Worm (Caenorhabditis elegans) whole organism, L4 larva: ENCODE measurements around the gene lido-2.

Experiments used
- D1046.2 ChIP-seq: fragments of 200-800 bp; sonication (Bioruptor generic); IDR thresholded peaks from 2 replicates; pipeline ENCODE4 v1.3.6; 2022; ENCODE audit warnings: missing genetic modification characterization, missing compliant biosample characterization
- F10B5.3 ChIP-seq: sonication (generic microtip); optimal IDR thresholded peaks from 2 replicates; lab custom pipeline; 2016; ENCODE audit warnings: mild to moderate bottlenecking, missing genetic modification characterization, missing compliant biosample characterization
- R02D3.7 ChIP-seq: fragments of 150-350 bp; sonication (generic microtip); optimal IDR thresholded peaks from 3 replicates; lab custom pipeline; 2014; ENCODE audit warnings: missing biosample characterization, missing genetic modification characterization
- T20F7.1 ChIP-seq: fragments of 200-800 bp; sonication (Bioruptor generic); optimal IDR thresholded peaks from 2 replicates; lab custom pipeline; 2018; ENCODE audit warnings: mild to moderate bottlenecking, missing genetic modification characterization, missing compliant biosample characterization
- Y105C5A.15 ChIP-seq: fragments of 200-800 bp; sonication (Bioruptor generic); IDR thresholded peaks from 2 replicates; pipeline ENCODE4 v1.3.6; 2022; ENCODE audit warnings: missing genetic modification characterization, missing compliant biosample characterization
- Y48G9A.11 ChIP-seq: fragments of 200-800 bp; sonication (Bioruptor generic); IDR thresholded peaks from 2 replicates; pipeline ENCODE4 v1.3.6; 2022; ENCODE audit warnings: missing genetic modification reagents, missing genetic modification characterization, missing compliant biosample characterization
- Y75B8A.6 ChIP-seq: fragments of 200-800 bp; sonication (Bioruptor generic); IDR thresholded peaks from 2 replicates; pipeline ENCODE4 v1.3.6; 2022; ENCODE audit warnings: missing genetic modification reagents, missing genetic modification characterization, missing compliant biosample characterization
- ZK546.5 ChIP-seq, 2 experiments: sonication (generic microtip); optimal IDR thresholded peaks; 2 replicates each; lab custom pipeline; 2017; ENCODE audit warnings: missing biosample characterization in 2 of 2, missing genetic modification characterization in 2 of 2
- aha-1 ChIP-seq: fragments of 150-350 bp; peaks from one replicate; lab custom pipeline; 2014; ENCODE audit warnings: missing biosample characterization, missing genetic modification characterization
- ceh-20 ChIP-seq: fragments of 200-800 bp; sonication (Bioruptor generic); IDR thresholded peaks from 2 replicates; pipeline ENCODE4 v1.3.6; 2022; ENCODE audit warnings: missing genetic modification reagents, missing genetic modification characterization, missing compliant biosample characterization
- ceh-28 ChIP-seq: fragments of 150-350 bp; optimal IDR thresholded peaks from 2 replicates; lab custom pipeline; 2014; ENCODE audit warnings: missing biosample characterization, missing genetic modification reagents, missing genetic modification characterization
- ceh-32 ChIP-seq: sonication (generic microtip); optimal IDR thresholded peaks from 2 replicates; lab custom pipeline; 2016; ENCODE audit warnings: mild to moderate bottlenecking, missing genetic modification characterization, missing compliant biosample characterization; ENCODE audit not compliant: poor library complexity
- ceh-44 ChIP-seq: fragments of 200-800 bp; sonication (Bioruptor generic); IDR thresholded peaks from 2 replicates; pipeline ENCODE4 v1.3.6; 2022; ENCODE audit warnings: missing genetic modification reagents, missing genetic modification characterization, missing compliant biosample characterization
- ceh-62 ChIP-seq: sonication (generic microtip); optimal IDR thresholded peaks from 2 replicates; lab custom pipeline; 2017; ENCODE audit warnings: missing biosample characterization, missing genetic modification characterization
- ces-1 ChIP-seq: fragments of 150-350 bp; sonication (generic microtip); optimal IDR thresholded peaks from 4 replicates; lab custom pipeline; 2014; ENCODE audit warnings: missing biosample characterization, missing genetic modification reagents, missing genetic modification characterization
- cey-2 ChIP-seq: sonication (generic microtip); optimal IDR thresholded peaks from 3 replicates; lab custom pipeline; 2017; ENCODE audit warnings: missing genetic modification characterization, mild to moderate bottlenecking, missing compliant biosample characterization, antibody characterized with exemption, borderline replicate concordance; ENCODE audit not compliant: insufficient read depth
- ctbp-1 ChIP-seq: fragments of 200-800 bp; sonication (Bioruptor generic); IDR thresholded peaks from 2 replicates; pipeline ENCODE4 v1.3.6; 2022; ENCODE audit warnings: missing genetic modification reagents, missing genetic modification characterization, missing compliant biosample characterization
- daf-12 ChIP-seq: fragments of 150-350 bp; optimal IDR thresholded peaks from 2 replicates; lab custom pipeline; 2014; ENCODE audit warnings: missing biosample characterization, missing genetic modification reagents, missing genetic modification characterization
- daf-8 ChIP-seq: fragments of 200-800 bp; sonication (Bioruptor generic); IDR thresholded peaks from 2 replicates; pipeline ENCODE4 v1.3.6; 2022; ENCODE audit warnings: missing genetic modification characterization, missing compliant biosample characterization
- dmd-6 ChIP-seq: fragments of 200-800 bp; sonication (Bioruptor generic); IDR thresholded peaks from 2 replicates; pipeline ENCODE4 v1.3.6; 2022; ENCODE audit warnings: missing genetic modification reagents, missing genetic modification characterization, missing compliant biosample characterization
- dmd-8 ChIP-seq: fragments of 200-800 bp; sonication (Bioruptor generic); IDR thresholded peaks from 2 replicates; pipeline ENCODE4 v1.3.6; 2022; ENCODE audit warnings: missing genetic modification characterization, missing compliant biosample characterization
- egl-43 ChIP-seq: fragments of 200-800 bp; sonication (Bioruptor generic); IDR thresholded peaks from 2 replicates; pipeline ENCODE4 v1.3.6; 2022; ENCODE audit warnings: missing genetic modification reagents, missing genetic modification characterization, missing compliant biosample characterization
- fkh-10 ChIP-seq: fragments of 150-350 bp; optimal IDR thresholded peaks from 2 replicates; lab custom pipeline; 2014; ENCODE audit warnings: missing biosample characterization, missing genetic modification reagents, missing genetic modification characterization
- fos-1 ChIP-seq: fragments of 150-350 bp; optimal IDR thresholded peaks from 2 replicates; lab custom pipeline; 2014; ENCODE audit warnings: missing biosample characterization, missing genetic modification characterization
- gei-8 ChIP-seq: fragments of 200-800 bp; sonication (Bioruptor generic); optimal IDR thresholded peaks from 2 replicates; lab custom pipeline; 2018; ENCODE audit warnings: mild to moderate bottlenecking, missing genetic modification characterization, missing compliant biosample characterization
- jun-1 ChIP-seq: fragments of 150-350 bp; optimal IDR thresholded peaks from 2 replicates; lab custom pipeline; 2014; ENCODE audit warnings: missing biosample characterization, missing genetic modification reagents, missing genetic modification characterization
- lin-13 ChIP-seq: fragments of 150-350 bp; optimal IDR thresholded peaks from 2 replicates; lab custom pipeline; 2014; ENCODE audit warnings: missing biosample characterization, missing genetic modification reagents, missing genetic modification characterization
- lin-15B ChIP-seq: fragments of 150-350 bp; sonication (generic microtip); optimal IDR thresholded peaks from 3 replicates; lab custom pipeline; 2014; ENCODE audit warnings: missing biosample characterization, missing genetic modification characterization
- lin-38 ChIP-seq: fragments of 200-800 bp; sonication (Bioruptor generic); IDR thresholded peaks from 2 replicates; pipeline ENCODE4 v1.3.6; 2022; ENCODE audit warnings: missing genetic modification reagents, missing genetic modification characterization, missing compliant biosample characterization
- lin-39 ChIP-seq: fragments of 150-350 bp; optimal IDR thresholded peaks from 2 replicates; lab custom pipeline; 2014; ENCODE audit warnings: missing biosample characterization, missing genetic modification reagents, missing genetic modification characterization
- mdl-1 ChIP-seq, 2 experiments: fragments of 150-350 bp in 1 of 2; sonication (generic microtip) in 1 of 2; optimal IDR thresholded peaks; 2 replicates each; lab custom pipeline; 2014 to 2017; ENCODE audit warnings: missing biosample characterization in 2 of 2, missing genetic modification characterization in 2 of 2
- mdt-29 ChIP-seq: fragments of 200-800 bp; sonication (Bioruptor generic); IDR thresholded peaks from 2 replicates; pipeline ENCODE4 v1.3.6; 2022; ENCODE audit warnings: missing genetic modification reagents, missing genetic modification characterization, missing compliant biosample characterization
- mep-1 ChIP-seq: fragments of 150-350 bp; sonication (generic microtip); optimal IDR thresholded peaks from 3 replicates; lab custom pipeline; 2014; ENCODE audit warnings: missing biosample characterization, missing genetic modification characterization
- mxl-3 ChIP-seq: fragments of 200-800 bp; sonication (Bioruptor generic); optimal IDR thresholded peaks from 2 replicates; lab custom pipeline; 2018; ENCODE audit warnings: mild to moderate bottlenecking, missing genetic modification characterization, missing compliant biosample characterization
- nhr-11 ChIP-seq: fragments of 150-350 bp; optimal IDR thresholded peaks from 2 replicates; lab custom pipeline; 2014; ENCODE audit warnings: missing biosample characterization, missing genetic modification characterization
- nhr-111 ChIP-seq: fragments of 200-800 bp; sonication (Bioruptor generic); optimal IDR thresholded peaks from 2 replicates; lab custom pipeline; 2018; ENCODE audit warnings: mild to moderate bottlenecking, missing genetic modification characterization, missing compliant biosample characterization
- nhr-237 ChIP-seq: sonication (generic microtip); optimal IDR thresholded peaks from 2 replicates; lab custom pipeline; 2017; ENCODE audit warnings: missing biosample characterization, missing genetic modification characterization
- nhr-28 ChIP-seq: fragments of 150-350 bp; optimal IDR thresholded peaks from 2 replicates; lab custom pipeline; 2014; ENCODE audit warnings: missing biosample characterization, missing genetic modification characterization
- nhr-6 ChIP-seq: fragments of 150-350 bp; optimal IDR thresholded peaks from 2 replicates; lab custom pipeline; 2014; ENCODE audit warnings: missing biosample characterization, missing genetic modification characterization
- nhr-76 ChIP-seq: fragments of 150-350 bp; optimal IDR thresholded peaks from 2 replicates; lab custom pipeline; 2014; ENCODE audit warnings: missing biosample characterization, missing genetic modification characterization
- nhr-77 ChIP-seq: fragments of 150-350 bp; optimal IDR thresholded peaks from 2 replicates; lab custom pipeline; 2014; ENCODE audit warnings: missing biosample characterization, missing genetic modification characterization
- pqm-1 ChIP-seq: sonication (generic microtip); optimal IDR thresholded peaks from 2 replicates; lab custom pipeline; 2017; ENCODE audit warnings: missing biosample characterization, missing genetic modification characterization
- rbr-2 ChIP-seq: sonication (generic microtip); optimal IDR thresholded peaks from 2 replicates; lab custom pipeline; 2016; ENCODE audit warnings: missing genotype, missing genetic modification characterization, missing compliant biosample characterization
- sdz-12 ChIP-seq: fragments of 200-800 bp; sonication (Bioruptor generic); optimal IDR thresholded peaks from 2 replicates; lab custom pipeline; 2018; ENCODE audit warnings: mild to moderate bottlenecking, missing genetic modification characterization, missing compliant biosample characterization
- set-16 ChIP-seq: fragments of 200-800 bp; sonication (Bioruptor generic); IDR thresholded peaks from 2 replicates; pipeline ENCODE4 v1.3.6; 2022; ENCODE audit warnings: missing genetic modification reagents, missing genetic modification characterization, missing compliant biosample characterization
- spr-1 ChIP-seq: sonication (generic microtip); optimal IDR thresholded peaks from 2 replicates; lab custom pipeline; 2016; ENCODE audit warnings: mild to moderate bottlenecking, missing genetic modification characterization, missing compliant biosample characterization
- tra-1 ChIP-seq: fragments of 200-800 bp; sonication (Bioruptor generic); IDR thresholded peaks from 2 replicates; pipeline ENCODE4 v1.3.6; 2022; ENCODE audit warnings: missing genetic modification reagents, missing genetic modification characterization, missing compliant biosample characterization
- unc-39 ChIP-seq: sonication (generic microtip); optimal IDR thresholded peaks from 2 replicates; lab custom pipeline; 2017; ENCODE audit warnings: missing biosample characterization, missing genetic modification characterization
- zag-1 ChIP-seq: fragments of 150-350 bp; optimal IDR thresholded peaks from 2 replicates; lab custom pipeline; 2014; ENCODE audit warnings: missing biosample characterization, missing genetic modification characterization
- zip-11 ChIP-seq: fragments of 200-800 bp; sonication (Bioruptor generic); IDR thresholded peaks from 2 replicates; pipeline ENCODE4 v1.3.6; 2022; ENCODE audit warnings: missing genetic modification characterization, missing compliant biosample characterization
- zip-2 ChIP-seq: fragments of 150-350 bp; optimal IDR thresholded peaks from 2 replicates; lab custom pipeline; 2014; ENCODE audit warnings: missing biosample characterization, missing genetic modification characterization

The lido-2 gene

DNA sequence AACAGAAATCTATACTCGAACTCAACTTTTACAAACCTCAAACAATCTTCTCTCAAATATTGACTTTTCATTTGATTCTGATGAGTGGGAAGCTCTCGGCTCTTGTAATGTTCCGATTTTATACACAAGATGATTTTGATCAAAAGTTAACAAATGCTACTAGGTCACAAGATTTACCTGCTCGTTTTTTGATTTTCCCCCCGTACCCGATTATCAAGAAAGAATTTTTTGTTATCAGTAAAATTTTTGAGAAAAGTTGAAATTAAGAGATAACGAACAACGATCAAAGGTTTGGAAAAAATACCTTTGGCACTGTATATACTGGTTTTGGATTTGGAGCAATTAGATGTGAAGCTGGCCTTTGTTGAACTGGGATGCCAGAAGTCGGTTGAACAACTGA lies 35.7 kb downstream of the lido-2 start (continued):
- no peak for TF ChIP-seq nhr-11 (tag; lab: Kevin White, UChicago)
- no peak for TF ChIP-seq sdz-12
- no peak for TF ChIP-seq set-16 (GFP tag; lab: Robert Waterston, UW)
- no peak for TF ChIP-seq daf-8
- peak; percentile 43 for TF ChIP-seq pqm-1 (tag; lab: Kevin White, UChicago)
- TF ChIP-seq mdl-1 (tag; optimal IDR thresholded peaks at IDR 0.05; lab: Kevin White, UChicago) = peak in 1 of 2 experiments; percentile 1
- peak; percentile 64 for TF ChIP-seq dmd-6
- no peak for TF ChIP-seq unc-39 (tag; lab: Kevin White, UChicago)
- no peak for TF ChIP-seq jun-1
- TF ChIP-seq egl-43 (GFP tag; lab: Robert Waterston, UW) = no peak
- no peak for TF ChIP-seq T20F7.1 (GFP tag; lab: Kevin White, UChicago)
- TF ChIP-seq nhr-237 (tag; lab: Kevin White, UChicago) = no peak
- TF ChIP-seq gei-8 (GFP tag; lab: Kevin White, UChicago) = no peak
- no peak for TF ChIP-seq nhr-76 (tag; lab: Kevin White, UChicago)

DNA sequence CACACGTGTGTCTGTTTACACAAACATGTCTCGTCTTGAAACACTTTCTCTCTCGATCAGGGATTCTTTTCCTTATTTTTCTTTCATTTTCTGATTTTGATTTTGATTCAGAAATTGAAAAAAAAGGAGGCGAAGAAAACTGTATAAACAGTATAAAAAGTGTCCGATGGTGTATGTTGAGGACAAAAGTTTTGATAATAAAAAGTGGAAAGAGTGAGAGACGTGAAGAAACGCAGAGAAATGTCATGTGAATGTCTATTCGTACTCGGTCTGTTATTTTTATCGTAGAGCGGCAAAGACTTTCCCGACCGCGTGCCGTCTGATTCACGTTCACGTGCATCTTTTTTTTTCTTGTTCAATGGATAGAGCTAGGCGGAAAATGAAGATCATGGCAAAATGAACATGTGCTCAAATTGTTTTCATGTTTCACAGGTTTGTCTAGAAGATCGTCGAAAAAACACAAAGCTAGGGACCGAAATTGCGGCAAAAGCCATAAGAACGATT lies 36.8 kb downstream of the lido-2 start:
- TF ChIP-seq fkh-10 (GFP tag; lab: Kevin White, UChicago) (no peak), Y75B8A.6 (no peak), aha-1 (tag; lab: Kevin White, UChicago) (peak; percentile 57), zip-2 (no peak), T20F7.1 (GFP tag; lab: Kevin White, UChicago) (peak; percentile 71), nhr-6 (tag; lab: Kevin White, UChicago) (no peak), fos-1 (tag; lab: Kevin White, UChicago) (peak; percentile 2), ceh-28 (tag; lab: Kevin White, UChicago) (no peak), nhr-77 (tag; lab: Kevin White, UChicago) (peak; percentile 75), Y48G9A.11 (GFP tag; lab: Robert Waterston, UW) (no peak), F10B5.3 (no peak), mep-1 (peak; percentile 58), ceh-20 (GFP tag; lab: Robert Waterston, UW) (peak; percentile 35; the same call in 1 of the 2 replicates), nhr-111 (GFP tag; lab: Kevin White, UChicago) (no peak), mxl-3 (peak; percentile 88), lin-38 (GFP tag; lab: Robert Waterston, UW) (no peak), lin-13 (peak; percentile 21), nhr-237 (tag; lab: Kevin White, UChicago) (no peak), ces-1 (GFP tag; lab: Kevin White, UChicago) (no peak), ZK546.5 (tag; optimal IDR thresholded peaks at IDR 0.05; lab: Kevin White, UChicago) (no peak), spr-1 (no peak), zag-1 (no peak), daf-12 (no peak), mdt-29 (GFP tag; lab: Robert Waterston, UW) (peak; percentile 75), nhr-28 (tag; lab: Kevin White, UChicago) (peak; percentile 92), Y105C5A.15 (GFP tag; lab: Robert Waterston, UW) (no peak), ceh-44 (GFP tag; lab: Robert Waterston, UW) (no peak), nhr-11 (tag; lab: Kevin White, UChicago) (peak; percentile 78), ceh-32 (tag; lab: Kevin White, UChicago) (no peak), ctbp-1 (GFP tag; lab: Robert Waterston, UW) (peak; percentile 30; the same call in 1 of the 2 replicates), tra-1 (GFP tag; lab: Robert Waterston, UW) (peak; percentile 93), dmd-8 (GFP tag; lab: Robert Waterston, UW) (no peak), lin-39 (tag; lab: Kevin White, UChicago) (no peak), D1046.2 (no peak), zip-11 (no peak), R02D3.7 (tag; lab: Kevin White, UChicago) (no peak), lin-15B (tag; lab: Kevin White, UChicago) (no peak), rbr-2 (tag; lab: Kevin White, UChicago) (no peak), sdz-12 (no peak), unc-39 (tag; lab: Kevin White, UChicago) (no peak), ceh-62 (tag; lab: Kevin White, UChicago) (no peak), cey-2 (peak; percentile 84)
